Worm (Caenorhabditis elegans) whole organism, young adult: ENCODE data around the gene warf-1.

Source experiments
- F10E7.11 ChIP-seq: sonication (generic microtip); optimal IDR thresholded peaks from 2 replicates; lab custom pipeline; 2017; ENCODE audit warnings: mild to moderate bottlenecking, missing genetic modification characterization, moderate library complexity, missing compliant biosample characterization
- F22D6.2 ChIP-seq: sonication (generic microtip); optimal IDR thresholded peaks from 2 replicates; lab custom pipeline; 2016; ENCODE audit warnings: mild to moderate bottlenecking, missing genetic modification characterization, missing compliant biosample characterization
- F39B2.1 ChIP-seq: fragments of 200-800 bp; sonication (Bioruptor generic); IDR thresholded peaks from 2 replicates; pipeline ENCODE4 v1.3.6; 2022; ENCODE audit warnings: missing genetic modification reagents, missing genetic modification characterization, missing compliant biosample characterization
- K12H6.12 ChIP-seq: fragments of 200-800 bp; sonication (Bioruptor generic); optimal IDR thresholded peaks from 2 replicates; lab custom pipeline; 2018; ENCODE audit warnings: mild to moderate bottlenecking, missing genetic modification characterization, missing compliant biosample characterization
- Y53F4B.3 ChIP-seq: fragments of 200-800 bp; sonication (Bioruptor generic); IDR thresholded peaks from 2 replicates; pipeline ENCODE4 v1.3.6; 2022; ENCODE audit warnings: missing genetic modification reagents, missing genetic modification characterization, missing compliant biosample characterization
- ZK185.1 ChIP-seq: sonication (generic microtip); optimal IDR thresholded peaks from 2 replicates; lab custom pipeline; 2016; ENCODE audit warnings: mild to moderate bottlenecking, missing genetic modification characterization, missing compliant biosample characterization; ENCODE audit not compliant: poor library complexity, severe bottlenecking
- ama-1 ChIP-seq, 3 experiments: fragments of 150-350 bp in 1 of 3; sonication (generic microtip) in 2 of 3; optimal IDR thresholded peaks; 2 replicates each; lab custom pipeline; 2014 to 2018; ENCODE audit warnings: missing biosample characterization in 2 of 3, missing genetic modification characterization in 2 of 3, missing genetic modification reagents in 2 of 3
- attf-3 ChIP-seq: fragments of 200-800 bp; sonication (Bioruptor generic); conservative IDR thresholded peaks from 2 replicates; pipeline ENCODE4 v1.3.6; 2022; ENCODE audit warnings: missing genetic modification reagents, missing genetic modification characterization, missing compliant biosample characterization
- bed-1 ChIP-seq: fragments of 200-800 bp; sonication (Bioruptor generic); IDR thresholded peaks from 2 replicates; pipeline ENCODE4 v1.3.6; 2022; ENCODE audit warnings: missing genetic modification reagents, missing genetic modification characterization, missing compliant biosample characterization
- bed-2 ChIP-seq: fragments of 200-800 bp; sonication (Bioruptor generic); IDR thresholded peaks from 2 replicates; pipeline ENCODE4 v1.3.6; 2022; ENCODE audit warnings: missing genetic modification reagents, missing genetic modification characterization, missing compliant biosample characterization
- cebp-1 ChIP-seq, 2 experiments: fragments of 200-800 bp in 1 of 2; sonication (Bioruptor generic) in 1 of 2; sonication (generic microtip) in 1 of 2; IDR thresholded peaks in 1 of 2; optimal IDR thresholded peaks in 1 of 2; 2 replicates each; pipeline versions ENCODE4 v1.3.6 to Lab custom; 2017 to 2022; ENCODE audit warnings: missing compliant biosample characterization in 2 of 2, missing genetic modification characterization in 2 of 2, mild to moderate bottlenecking in 1 of 2, missing genetic modification reagents in 1 of 2, moderate library complexity in 1 of 2
- ceh-27 ChIP-seq: fragments of 200-800 bp; sonication (Bioruptor generic); optimal IDR thresholded peaks from 2 replicates; lab custom pipeline; 2018; ENCODE audit warnings: mild to moderate bottlenecking, missing genetic modification characterization, moderate library complexity, missing compliant biosample characterization
- ceh-40 ChIP-seq: fragments of 200-800 bp; sonication (Bioruptor generic); IDR thresholded peaks from 2 replicates; pipeline ENCODE4 v1.3.6; 2022; ENCODE audit warnings: missing genetic modification characterization, missing compliant biosample characterization
- ceh-79 ChIP-seq: sonication (generic microtip); optimal IDR thresholded peaks from 2 replicates; lab custom pipeline; 2017; ENCODE audit warnings: mild to moderate bottlenecking, missing genetic modification characterization, missing compliant biosample characterization
- die-1 ChIP-seq: sonication (generic microtip); optimal IDR thresholded peaks from 2 replicates; lab custom pipeline; 2016; ENCODE audit warnings: missing genotype, mild to moderate bottlenecking, missing genetic modification characterization, missing compliant biosample characterization
- dpff-1 ChIP-seq: sonication (generic microtip); optimal IDR thresholded peaks from 2 replicates; lab custom pipeline; 2017; ENCODE audit warnings: mild to moderate bottlenecking, missing genetic modification characterization, missing compliant biosample characterization
- dpl-1 ChIP-seq: fragments of 150-350 bp; optimal IDR thresholded peaks from 2 replicates; lab custom pipeline; 2014; ENCODE audit warnings: missing biosample characterization, missing genetic modification reagents, missing genetic modification characterization
- egl-18 ChIP-seq: fragments of 200-800 bp; sonication (Bioruptor generic); IDR thresholded peaks from 2 replicates; pipeline ENCODE4 v1.3.6; 2022; ENCODE audit warnings: missing genetic modification reagents, missing genetic modification characterization, missing compliant biosample characterization
- gei-17 ChIP-seq: fragments of 200-800 bp; sonication (Bioruptor generic); optimal IDR thresholded peaks from 2 replicates; lab custom pipeline; 2018; ENCODE audit warnings: mild to moderate bottlenecking, missing genetic modification characterization, missing compliant biosample characterization
- hmg-1.2 ChIP-seq: fragments of 200-800 bp; sonication (Bioruptor generic); IDR thresholded peaks from 2 replicates; pipeline ENCODE4 v1.3.6; 2022; ENCODE audit warnings: missing genetic modification reagents, missing genetic modification characterization, missing compliant biosample characterization
- hrde-1 ChIP-seq: sonication (generic microtip); optimal IDR thresholded peaks from 2 replicates; lab custom pipeline; 2016; ENCODE audit warnings: missing genetic modification characterization, mild to moderate bottlenecking, missing compliant biosample characterization, moderate library complexity, missing genotype, missing genetic modification reagents, borderline replicate concordance
- let-526 ChIP-seq: fragments of 200-800 bp; sonication (Bioruptor generic); IDR thresholded peaks from 2 replicates; pipeline ENCODE4 v1.3.6; 2022; ENCODE audit warnings: missing genetic modification reagents, missing genetic modification characterization, missing compliant biosample characterization
- lin-35 ChIP-seq, 3 experiments: fragments of 150-350 bp in 2 of 3; sonication (generic microtip) in 1 of 3; optimal IDR thresholded peaks; 2 replicates each; lab custom pipeline; 2014 to 2018; ENCODE audit warnings: missing biosample characterization in 3 of 3, missing genetic modification characterization in 3 of 3, missing genetic modification reagents in 3 of 3
- lin-40 ChIP-seq: sonication (generic microtip); optimal IDR thresholded peaks from 2 replicates; lab custom pipeline; 2016; ENCODE audit warnings: missing genetic modification characterization, mild to moderate bottlenecking, missing compliant biosample characterization, missing genotype, missing genetic modification reagents
- lsy-27 ChIP-seq: sonication (generic microtip); optimal IDR thresholded peaks from 2 replicates; lab custom pipeline; 2017; ENCODE audit warnings: missing genetic modification characterization, mild to moderate bottlenecking, missing compliant biosample characterization, antibody characterized with exemption, missing genotype, borderline replicate concordance; ENCODE audit not compliant: insufficient read depth
- madf-10 ChIP-seq: sonication (generic microtip); optimal IDR thresholded peaks from 2 replicates; lab custom pipeline; 2016; ENCODE audit warnings: mild to moderate bottlenecking, missing genetic modification characterization, missing compliant biosample characterization
- madf-6 ChIP-seq: fragments of 200-800 bp; sonication (Bioruptor generic); IDR thresholded peaks from 2 replicates; pipeline ENCODE4 v1.3.6; 2022; ENCODE audit warnings: missing genetic modification reagents, missing genetic modification characterization, missing compliant biosample characterization
- mcd-1 ChIP-seq: fragments of 200-800 bp; sonication (Bioruptor generic); IDR thresholded peaks from 2 replicates; pipeline ENCODE4 v1.3.6; 2022; ENCODE audit warnings: missing genetic modification reagents, missing genetic modification characterization, missing compliant biosample characterization
- mxl-1 ChIP-seq: sonication (generic microtip); optimal IDR thresholded peaks from 2 replicates; lab custom pipeline; 2016; ENCODE audit warnings: missing genetic modification characterization, missing compliant biosample characterization
- nfya-1 ChIP-seq: sonication (generic microtip); optimal IDR thresholded peaks from 2 replicates; lab custom pipeline; 2017; ENCODE audit warnings: antibody characterized with exemption, missing compliant biosample characterization, missing genetic modification characterization, borderline replicate concordance; ENCODE audit not compliant: insufficient read depth
- nfya-2 ChIP-seq: fragments of 200-800 bp; sonication (Bioruptor generic); IDR thresholded peaks from 2 replicates; pipeline ENCODE4 v1.3.6; 2022; ENCODE audit warnings: missing genetic modification reagents, missing genetic modification characterization, missing compliant biosample characterization
- nhr-27 ChIP-seq: fragments of 200-800 bp; sonication (Bioruptor generic); optimal IDR thresholded peaks from 2 replicates; lab custom pipeline; 2018; ENCODE audit warnings: mild to moderate bottlenecking, missing genetic modification characterization, moderate library complexity, missing compliant biosample characterization
- nhr-80 ChIP-seq: sonication (generic microtip); optimal IDR thresholded peaks from 2 replicates; lab custom pipeline; 2016; ENCODE audit warnings: missing genetic modification characterization, missing compliant biosample characterization
- snpc-1.1 ChIP-seq: sonication (generic microtip); optimal IDR thresholded peaks from 2 replicates; lab custom pipeline; 2017; ENCODE audit warnings: missing genetic modification characterization, mild to moderate bottlenecking, missing compliant biosample characterization, antibody characterized with exemption, moderate library complexity, missing genotype, missing genetic modification reagents; ENCODE audit not compliant: insufficient read depth
- tbx-9 ChIP-seq: sonication (generic microtip); optimal IDR thresholded peaks from 2 replicates; lab custom pipeline; 2016; ENCODE audit warnings: borderline replicate concordance, missing genetic modification characterization, inconsistent platforms, missing compliant biosample characterization
- tlf-1 ChIP-seq: fragments of 200-800 bp; sonication (Bioruptor generic); optimal IDR thresholded peaks from 2 replicates; lab custom pipeline; 2018; ENCODE audit warnings: mild to moderate bottlenecking, missing genetic modification characterization, missing compliant biosample characterization
- unc-130 ChIP-seq: sonication (generic microtip); optimal IDR thresholded peaks from 2 replicates; lab custom pipeline; 2016; ENCODE audit warnings: missing genetic modification reagents, missing genetic modification characterization, missing compliant biosample characterization
- zfh-2 ChIP-seq: fragments of 200-800 bp; sonication (Bioruptor generic); conservative IDR thresholded peaks from 2 replicates; pipeline ENCODE4 v1.3.6; 2022; ENCODE audit warnings: missing genetic modification reagents, missing genetic modification characterization, missing compliant biosample characterization
- zim-3 ChIP-seq: sonication (generic microtip); optimal IDR thresholded peaks from 2 replicates; lab custom pipeline; 2017; ENCODE audit warnings: mild to moderate bottlenecking, missing genetic modification characterization, moderate library complexity, missing compliant biosample characterization
- ztf-22 ChIP-seq: fragments of 200-800 bp; sonication (Bioruptor generic); optimal IDR thresholded peaks from 2 replicates; lab custom pipeline; 2018; ENCODE audit warnings: mild to moderate bottlenecking, missing genetic modification characterization, moderate library complexity, missing compliant biosample characterization
- ztf-25 ChIP-seq: fragments of 200-800 bp; sonication (Bioruptor generic); IDR thresholded peaks from 2 replicates; pipeline ENCODE4 v1.3.6; 2022; ENCODE audit warnings: missing genetic modification reagents, missing genetic modification characterization, missing compliant biosample characterization
- ztf-28 ChIP-seq: fragments of 200-800 bp; sonication (Bioruptor generic); IDR thresholded peaks from 2 replicates; pipeline ENCODE4 v1.3.6; 2022; ENCODE audit warnings: missing genetic modification reagents, missing genetic modification characterization, missing compliant biosample characterization

The warf-1 gene

DNA sequence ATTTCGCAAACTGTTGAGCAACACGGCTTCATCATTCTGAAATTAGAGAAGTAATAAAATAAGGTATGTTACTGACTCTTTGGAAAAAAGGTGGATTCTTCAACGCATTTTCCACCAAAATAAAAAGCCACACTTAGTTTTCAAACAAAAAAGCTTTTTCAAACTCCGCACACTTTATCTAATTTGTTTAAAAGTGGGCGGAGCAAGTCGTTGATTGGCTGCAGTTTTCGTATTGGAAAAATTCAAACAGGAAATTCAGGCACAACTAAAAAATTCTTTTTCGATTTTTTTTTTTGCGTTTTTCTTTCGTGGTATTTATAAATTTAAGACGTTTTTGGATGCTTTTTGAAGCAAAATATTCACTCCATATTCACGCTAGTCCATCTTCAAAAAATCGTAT, 15.8 kb downstream of the warf-1 start:
- TF ChIP-seq ama-1 (optimal IDR thresholded peaks at IDR 0.05; lab: Kevin White, UChicago) (no peak), ama-1 (GFP tag; optimal IDR thresholded peaks at IDR 0.05; lab: Kevin White, UChicago) (no peak), nhr-27 (tag; lab: Kevin White, UChicago) (no peak), hrde-1 (tag; lab: Kevin White, UChicago) (no peak), ztf-28 (GFP tag; lab: Robert Waterston, UW) (no peak), bed-2 (no peak), let-526 (no peak), ceh-40 (GFP tag; lab: Robert Waterston, UW) (no peak), F22D6.2 (no peak), dpl-1 (GFP tag; lab: Kevin White, UChicago) (no peak), nfya-1 (tag; lab: Kevin White, UChicago) (no peak), snpc-1.1 (no peak), tlf-1 (no peak), ztf-25 (GFP tag; lab: Robert Waterston, UW) (no peak), bed-1 (no peak), unc-130 (GFP tag; lab: Kevin White, UChicago) (no peak), die-1 (no peak), gei-17 (GFP tag; lab: Kevin White, UChicago) (no peak)

DNA sequence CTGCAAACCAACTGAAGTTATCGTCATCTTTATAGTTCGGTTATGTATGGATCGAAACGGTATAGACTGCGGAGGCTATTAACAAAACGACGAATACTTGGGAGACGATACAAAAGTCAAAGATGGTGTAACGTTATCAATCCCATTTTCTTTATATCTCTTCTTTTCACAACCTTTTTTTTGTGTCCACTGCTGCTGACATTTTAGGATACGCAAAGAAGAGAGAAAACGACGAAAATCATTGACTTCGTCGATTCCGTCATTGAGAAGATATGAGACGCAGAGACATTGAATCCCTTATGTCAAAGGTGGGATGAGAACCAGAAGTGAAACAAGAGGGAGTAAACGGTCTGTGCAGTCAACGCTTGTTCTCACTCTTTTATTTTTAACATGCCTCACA, 16.5 kb downstream of the warf-1 start, which contains the start of gene cima-1:
Gene cima-1, plus strand, starts transcription at position 340 of the 400 bp plus-strand sequence.
- TF ChIP-seq tbx-9 (tag; lab: Kevin White, UChicago) (no peak), nfya-2 (GFP tag; lab: Robert Waterston, UW) (no peak), madf-6 (GFP tag; lab: Robert Waterston, UW) (no peak), lin-35 (GFP tag; optimal IDR thresholded peaks at IDR 0.05; lab: Kevin White, UChicago) (no peak), attf-3 (GFP tag; lab: Robert Waterston, UW) (no peak), egl-18 (GFP tag; lab: Robert Waterston, UW) (no peak), unc-130 (GFP tag; lab: Kevin White, UChicago) (no peak), mxl-1 (tag; lab: Kevin White, UChicago) (no peak), ceh-40 (GFP tag; lab: Robert Waterston, UW) (no peak), zim-3 (no peak)
- TF ChIP-seq, all 124 proteins: peak for 0

DNA sequence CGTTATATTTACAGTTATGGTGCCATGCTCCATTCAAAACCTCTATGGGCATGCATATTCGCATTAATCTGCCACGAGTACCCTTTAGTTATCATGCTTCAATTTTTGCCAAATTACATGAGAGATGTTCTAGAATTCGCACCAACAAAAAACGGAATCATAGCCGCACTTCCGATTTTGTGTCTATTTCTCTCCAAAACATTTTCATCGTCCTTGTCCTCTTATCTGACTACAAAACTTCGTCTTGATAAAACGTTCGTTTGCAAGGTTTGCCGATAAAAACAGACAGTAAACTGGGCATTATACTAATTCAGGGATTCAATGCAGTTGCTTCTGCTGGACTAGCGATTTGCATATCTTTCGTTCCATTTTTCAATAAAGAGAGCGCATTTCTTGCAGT, 18.6 kb downstream of the warf-1 start:
- peak; percentile 28 for TF ChIP-seq nhr-80
- no peak for TF ChIP-seq dpl-1 (GFP tag; lab: Kevin White, UChicago)
- no peak for TF ChIP-seq K12H6.12 (tag; lab: Kevin White, UChicago)
- no peak for TF ChIP-seq dpff-1 (tag; lab: Kevin White, UChicago)
- TF ChIP-seq ceh-79 (tag; lab: Kevin White, UChicago) = no peak

DNA sequence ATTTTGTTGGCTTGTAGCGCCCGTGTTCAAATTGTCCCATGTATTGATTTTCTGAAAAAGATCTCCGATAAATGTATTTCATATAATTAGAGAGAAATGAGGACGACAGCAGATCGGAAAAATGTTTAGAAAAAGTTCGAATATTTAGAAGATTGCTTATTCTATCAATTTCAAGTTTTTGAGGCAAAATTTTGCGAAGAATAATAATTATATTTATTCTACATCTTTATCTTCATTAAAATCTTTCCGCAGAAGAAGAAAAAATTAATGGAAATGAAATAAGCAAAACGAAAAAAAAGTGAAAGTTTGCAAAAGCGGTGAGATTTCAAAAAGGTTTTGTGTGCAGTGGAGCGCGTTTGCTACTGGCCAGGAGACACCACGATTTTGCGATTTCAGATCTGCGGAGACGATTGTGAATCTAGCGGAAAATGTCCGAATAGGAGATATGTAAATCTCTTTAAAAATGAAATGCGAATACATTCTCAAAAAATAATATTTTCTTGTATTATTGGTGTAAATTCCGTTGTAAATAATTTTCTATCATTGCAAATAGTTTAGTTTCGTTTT, 19.7 kb downstream of the warf-1 start, which contains the start of gene nrde-4:
Gene nrde-4, minus strand, starts transcription at position 51 of the 567 bp plus-strand sequence.
- TF ChIP-seq cebp-1 (GFP tag; IDR thresholded peaks at IDR 0.05; lab: Robert Waterston, UW) (no peak), cebp-1 (tag; optimal IDR thresholded peaks at IDR 0.05; lab: Kevin White, UChicago) (peak; percentile 54), F39B2.1 (GFP tag; lab: Robert Waterston, UW) (no peak), Y53F4B.3 (GFP tag; lab: Robert Waterston, UW) (no peak), ztf-22 (GFP tag; lab: Kevin White, UChicago) (no peak), madf-10 (tag; lab: Kevin White, UChicago) (peak; percentile 15), mcd-1 (peak; percentile 95), ZK185.1 (peak; percentile 34), ceh-27 (GFP tag; lab: Kevin White, UChicago) (peak; percentile 19), lin-40 (tag; lab: Kevin White, UChicago) (peak; percentile 8), tlf-1 (no peak), zfh-2 (GFP tag; lab: Robert Waterston, UW) (no peak), hmg-1.2 (GFP tag; lab: Robert Waterston, UW) (peak; percentile 31; the same call in 1 of the 2 replicates), F10E7.11 (no peak), lsy-27 (tag; lab: Kevin White, UChicago) (peak; percentile 31)
